Worm (Caenorhabditis elegans): ENCODE results near the gene nlp-101.

DNA sequence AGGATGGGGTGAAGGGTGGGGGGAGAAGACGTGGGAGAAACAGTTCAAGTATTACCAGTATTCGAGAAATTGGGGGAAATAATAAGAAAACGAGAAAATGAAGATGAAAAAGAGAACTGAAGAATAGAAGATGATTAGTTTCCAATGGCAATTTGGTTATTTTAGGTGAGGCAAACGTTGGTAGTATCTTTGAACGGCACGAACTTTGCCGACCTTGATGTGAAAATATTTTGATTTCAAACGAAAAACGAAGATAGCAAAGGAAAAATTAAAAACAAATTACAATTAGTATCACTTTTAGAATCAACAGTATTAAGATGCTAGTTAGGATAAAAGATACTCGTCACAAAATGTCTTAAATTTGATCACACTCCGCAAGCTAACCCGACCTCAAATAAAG lies 4.6 kb upstream of the nlp-101 start, which contains the start of gene sul-3:
- TF ChIP-seq T26A5.8 (tag; optimal IDR thresholded peaks at IDR 0.05): no peak
- no peak for TF ChIP-seq unc-130 (GFP tag; optimal IDR thresholded peaks at IDR 0.05)
- no peak for TF ChIP-seq ccch-3 (GFP tag; optimal IDR thresholded peaks at IDR 0.05)
- TF ChIP-seq attf-6 (GFP tag; IDR thresholded peaks at IDR 0.05): no peak
- no peak for TF ChIP-seq ama-1 (optimal IDR thresholded peaks at IDR 0.05)
- no peak for TF ChIP-seq ama-1 (GFP tag; optimal IDR thresholded peaks at IDR 0.05)
- TF ChIP-seq athp-1 (tag; optimal IDR thresholded peaks at IDR 0.05): no peak
- TF ChIP-seq egl-44 (GFP tag; IDR thresholded peaks at IDR 0.05): no peak
